Fruit fly (Drosophila melanogaster) ovary, adult (tissue): Measurements from ENCODE around the gene CG5080.

Experiments
- CG17801 ChIP-seq: fragments of 200-800 bp; optimal IDR thresholded peaks from 2 replicates; lab custom pipeline; 2019; ENCODE audit warnings: missing biosample characterization, mild to moderate bottlenecking, missing genetic modification characterization, moderate library complexity; ENCODE audit not compliant: partially characterized antibody

CG5080 gene

DNA sequence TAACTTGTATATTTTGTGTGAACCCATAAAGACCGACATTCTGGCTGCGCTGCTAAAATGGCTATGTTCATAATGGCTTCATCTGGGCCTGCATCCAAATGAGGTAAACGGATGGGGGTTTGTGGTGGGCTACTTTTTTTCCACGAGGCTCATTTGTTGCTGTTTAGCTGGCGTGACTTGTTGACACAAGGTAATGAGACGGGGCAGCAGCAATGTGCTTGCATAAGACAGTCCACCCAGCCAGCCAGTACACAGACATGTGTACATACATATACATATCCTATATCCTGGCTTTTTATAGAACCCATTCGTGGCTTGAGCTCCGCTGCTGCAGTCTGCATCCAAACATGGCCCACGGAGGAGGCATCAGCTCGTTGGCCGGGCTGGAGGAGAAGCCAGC, 51.0 kb downstream of the CG5080 start, which contains the start of gene CG14340:
Gene CG14340, plus strand, starts transcription at position 301 of the 400 bp plus-strand sequence.
- no peak for TF ChIP-seq CG17801 (GFP tag; lab: Kevin White, UChicago)
